1 fruit fly cellular context compared by ENCODE assay signal in genomic region chr2L:19416602-19417497, dm6.
TF ChIP-seq lines count a peak whose summit lies in the region.

TSS of gene Lectin-galC1 (plus strand) at chr2L:19417447.

TF ChIP-seq in whole organism, embryonic, 481 proteins besides CTCF, POLR2A, EP300 and RAD21 (continued from another document):
- TF ChIP-seq oc (tag; optimal IDR thresholded peaks at IDR 0.05; lab: Kevin White, UChicago), result peak; percentile 90
- 0 out of 2 replicates have a peak, but pooled peaks have one; percentile 43 for TF ChIP-seq Poxn (GFP tag; IDR thresholded peaks at IDR 0.05; lab: Robert Waterston, UW)
- peak; percentile 5 for TF ChIP-seq B-H2 (GFP tag; optimal IDR thresholded peaks at IDR 0.05; lab: Kevin White, UChicago)
- peak; percentile 87 for TF ChIP-seq tgo (GFP tag; IDR thresholded peaks at IDR 0.05; lab: Robert Waterston, UW)
- peak; percentile 72 for TF ChIP-seq CG31224 (GFP tag; IDR thresholded peaks at IDR 0.05; lab: Robert Waterston, UW)
- peak; percentile 76; the same call in 2 of the 3 replicates for TF ChIP-seq CG11093 (GFP tag; IDR thresholded peaks at IDR 0.05; lab: Robert Waterston, UW)
- peak; percentile 92 for TF ChIP-seq Asciz (GFP tag; optimal IDR thresholded peaks at IDR 0.05; lab: Kevin White, UChicago)
- TF ChIP-seq C15 (GFP tag; IDR thresholded peaks at IDR 0.05; lab: Robert Waterston, UW), result peak; percentile 36; the same call in 1 of the 3 replicates
- TF ChIP-seq psq (GFP tag; optimal IDR thresholded peaks at IDR 0.05; lab: Kevin White, UChicago), result peak; percentile 40
- TF ChIP-seq tx (GFP tag; optimal IDR thresholded peaks at IDR 0.05; lab: Kevin White, UChicago), result peak; percentile 84
- TF ChIP-seq eyg (GFP tag; optimal IDR thresholded peaks at IDR 0.05; lab: Kevin White, UChicago), result peak; percentile 73
- TF ChIP-seq CG10462 (GFP tag; optimal IDR thresholded peaks at IDR 0.05; lab: Kevin White, UChicago), result peak; percentile 90
- no peak for TF ChIP-seq sc (optimal IDR thresholded peaks at IDR 0.05; lab: Kevin White, UChicago)
- TF ChIP-seq sc (GFP tag; optimal IDR thresholded peaks at IDR 0.05; lab: Kevin White, UChicago), result peak; percentile 77
- no peak for TF ChIP-seq Sin3A (optimal IDR thresholded peaks at IDR 0.05; lab: Kevin White, UChicago)
- TF ChIP-seq Hr39 (optimal IDR thresholded peaks at IDR 0.05; lab: Kevin White, UChicago), result no peak
- TF ChIP-seq ase (GFP tag; IDR thresholded peaks at IDR 0.05; lab: Robert Waterston, UW), result no peak; the same call in 1 of the 3 replicates
- no peak for TF ChIP-seq yki (optimal IDR thresholded peaks at IDR 0.05; lab: Kevin White, UChicago)
- TF ChIP-seq NK7.1 (GFP tag; optimal IDR thresholded peaks at IDR 0.05; lab: Kevin White, UChicago), result peak; percentile 79
- TF ChIP-seq CG16779 (GFP tag; IDR thresholded peaks at IDR 0.05; lab: Robert Waterston, UW), result no peak
- peak; percentile 80 for TF ChIP-seq CG4854 (GFP tag; optimal IDR thresholded peaks at IDR 0.05; lab: Kevin White, UChicago)
TF ChIP-seq in whole organism, embryonic: peak in this region for 394.
